Worm (Caenorhabditis elegans): ENCODE results near the gene nap-1.
A peak's percentile ranks its signal among the peaks of the same experiment; 100 is the strongest.

The nap-1 gene

DNA sequence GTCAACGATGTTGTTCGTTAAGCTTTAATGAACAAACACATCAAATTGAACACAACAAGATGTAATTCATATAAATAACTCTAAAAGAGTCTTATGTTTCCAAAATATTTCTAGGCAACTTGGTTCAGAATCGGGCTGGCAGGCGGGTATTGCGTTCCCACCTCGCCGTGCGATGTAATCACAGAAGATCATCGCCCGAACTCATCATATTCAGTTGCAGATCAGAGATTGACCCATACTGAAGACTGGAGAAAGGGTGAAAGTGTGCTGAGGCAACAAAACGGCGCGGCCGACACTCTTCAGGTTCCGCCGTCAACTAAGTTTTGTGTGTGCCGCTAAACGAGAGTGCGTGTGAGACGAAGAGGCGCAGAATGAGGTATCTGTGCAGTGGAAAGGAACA, 49.4 kb upstream of the nap-1 start (continued):
- no peak for TF ChIP-seq nhr-84 (tag; optimal IDR thresholded peaks at IDR 0.05)
- TF ChIP-seq irx-1 (tag; optimal IDR thresholded peaks at IDR 0.05): peak; percentile 80
- TF ChIP-seq grh-1 (GFP tag; IDR thresholded peaks at IDR 0.05): peak; percentile 87
- peak; percentile 71 to 78 (median 71) for TF ChIP-seq ceh-82 (tag; optimal IDR thresholded peaks at IDR 0.05)
- peak; percentile 94 for TF ChIP-seq nhr-90 (tag; optimal IDR thresholded peaks at IDR 0.05; ENCODE audit: poor library complexity)
- no peak for TF ChIP-seq ceh-63 (GFP tag; optimal IDR thresholded peaks at IDR 0.05)
- peak; percentile 92 for TF ChIP-seq nhr-19 (GFP tag; conservative IDR thresholded peaks at IDR 0.05)
- no peak for TF ChIP-seq lin-15B (tag; optimal IDR thresholded peaks at IDR 0.05)
- TF ChIP-seq lin-39 (tag; optimal IDR thresholded peaks at IDR 0.05): peak; percentile 63
- peak; percentile 44 for TF ChIP-seq nhr-11 (tag; optimal IDR thresholded peaks at IDR 0.05)
- peak; percentile 49 for TF ChIP-seq fos-1 (tag; optimal IDR thresholded peaks at IDR 0.05)
- peak; percentile 20 for TF ChIP-seq efl-3 (GFP tag; optimal IDR thresholded peaks at IDR 0.05)
- peak; percentile 63 for TF ChIP-seq C04F5.9 (tag; optimal IDR thresholded peaks at IDR 0.05)
- TF ChIP-seq nhr-237 (tag; optimal IDR thresholded peaks at IDR 0.05): peak; percentile 31
- peak; percentile 84 for TF ChIP-seq elt-2 (tag; optimal IDR thresholded peaks at IDR 0.05)
- TF ChIP-seq sox-4 (tag; optimal IDR thresholded peaks at IDR 0.05): peak; percentile 44
- peak; percentile 65 for TF ChIP-seq nhr-77 (tag; optimal IDR thresholded peaks at IDR 0.05)
- TF ChIP-seq egl-27 (tag; optimal IDR thresholded peaks at IDR 0.05): peak; percentile 11 to 54
- TF ChIP-seq mef-2 (tag; optimal IDR thresholded peaks at IDR 0.05): no peak
- TF ChIP-seq C34B4.2 (tag; optimal IDR thresholded peaks at IDR 0.05): no peak
- TF ChIP-seq nhr-85 (tag): peak; percentile 98
- TF ChIP-seq pax-3 (tag; optimal IDR thresholded peaks at IDR 0.05): peak; percentile 44
- peak; percentile 68 to 73 for TF ChIP-seq efl-1 (optimal IDR thresholded peaks at IDR 0.05)
- peak; percentile 52 to 97 for TF ChIP-seq efl-1 (GFP tag; optimal IDR thresholded peaks at IDR 0.05 in 1 of 2)
- TF ChIP-seq ces-1 (GFP tag; optimal IDR thresholded peaks at IDR 0.05): no peak
- peak; percentile 73; the same call in 1 of the 2 replicates for TF ChIP-seq ceh-88 (GFP tag; IDR thresholded peaks at IDR 0.05)
- TF ChIP-seq ceh-90 (tag; optimal IDR thresholded peaks at IDR 0.05): no peak
- peak; percentile 56 for TF ChIP-seq lir-3 (tag; optimal IDR thresholded peaks at IDR 0.05; ENCODE audit: poor library complexity)
- no peak for TF ChIP-seq unc-62 (GFP tag; optimal IDR thresholded peaks at IDR 0.05)
- TF ChIP-seq lin-13 (GFP tag; optimal IDR thresholded peaks at IDR 0.05): peak; percentile 61
- no peak for TF ChIP-seq alr-1 (tag; optimal IDR thresholded peaks at IDR 0.05; ENCODE audit: borderline replicate concordance)
- TF ChIP-seq dsc-1 (tag; optimal IDR thresholded peaks at IDR 0.05): peak; percentile 88
- TF ChIP-seq elt-3 (tag; optimal IDR thresholded peaks at IDR 0.05): peak in 2 of 6 experiments; percentile 19 to 66
- peak; percentile 95 for TF ChIP-seq nhr-71 (tag; optimal IDR thresholded peaks at IDR 0.05)
- peak; percentile 12 for TF ChIP-seq aha-1 (tag; optimal IDR thresholded peaks at IDR 0.05)
- no peak for TF ChIP-seq tlp-1 (tag; optimal IDR thresholded peaks at IDR 0.05)
- TF ChIP-seq unc-130 (tag; optimal IDR thresholded peaks at IDR 0.05): no peak
- no peak for TF ChIP-seq hlh-17 (GFP tag; optimal IDR thresholded peaks at IDR 0.05; ENCODE audit: borderline replicate concordance)
- TF ChIP-seq zag-1 (tag; optimal IDR thresholded peaks at IDR 0.05): no peak
- TF ChIP-seq nhr-20 (tag; optimal IDR thresholded peaks at IDR 0.05): peak; percentile 91
- peak; percentile 78 for TF ChIP-seq zip-4 (GFP tag; optimal IDR thresholded peaks at IDR 0.05)
- peak; percentile 74 for TF ChIP-seq aly-2 (tag; optimal IDR thresholded peaks at IDR 0.05)
- TF ChIP-seq unc-30 (tag; optimal IDR thresholded peaks at IDR 0.05): no peak
- no peak for TF ChIP-seq vab-15 (tag; optimal IDR thresholded peaks at IDR 0.05)
- no peak for TF ChIP-seq ets-5 (GFP tag; IDR thresholded peaks at IDR 0.05)
- no peak for TF ChIP-seq nhr-76 (tag; optimal IDR thresholded peaks at IDR 0.05)
- TF ChIP-seq ztf-11 (tag; optimal IDR thresholded peaks at IDR 0.05): peak in 1 of 2 experiments; percentile 80
